Fruit fly (Drosophila melanogaster): ENCODE data around the gene CG2931.

CG2931 gene

DNA sequence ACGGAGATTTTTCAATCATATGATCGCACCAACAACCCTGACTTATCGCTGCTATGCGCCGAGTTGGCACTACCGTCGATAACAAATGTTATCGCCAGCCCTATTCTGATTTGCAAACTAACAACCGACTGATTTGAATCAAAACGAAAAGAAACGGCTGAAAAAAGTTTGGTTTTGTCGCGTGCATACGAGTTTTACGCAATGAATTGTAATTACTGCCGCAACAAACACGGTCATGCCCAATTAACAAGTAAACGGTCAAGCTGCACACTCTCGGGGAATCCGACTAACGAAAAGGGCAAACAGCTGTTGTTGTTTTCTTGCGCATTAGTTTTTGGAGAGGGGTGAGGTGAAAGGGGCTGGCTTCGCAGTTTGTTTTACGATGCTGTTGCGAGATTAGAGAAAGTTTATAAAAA lies 3.6 kb downstream of the CG2931 start, which contains the start of the genes CG14671 and CG12746:
TSS of gene CG14671 (minus strand) at position 41 of the 416 bp plus-strand sequence.
TSS of gene CG12746 (plus strand) at position 91 of the 416 bp plus-strand sequence.
- peak; percentile 35 for TF ChIP-seq tj (GFP tag; optimal IDR thresholded peaks at IDR 0.05)
- TF ChIP-seq CG11617 (GFP tag; optimal IDR thresholded peaks at IDR 0.05), result peak; percentile 38
- TF ChIP-seq cic (GFP tag; optimal IDR thresholded peaks at IDR 0.05), result peak; percentile 48
- no peak for TF ChIP-seq toe (GFP tag; optimal IDR thresholded peaks at IDR 0.05)
- peak; percentile 64 for TF ChIP-seq Mnt (GFP tag; optimal IDR thresholded peaks at IDR 0.05)

DNA sequence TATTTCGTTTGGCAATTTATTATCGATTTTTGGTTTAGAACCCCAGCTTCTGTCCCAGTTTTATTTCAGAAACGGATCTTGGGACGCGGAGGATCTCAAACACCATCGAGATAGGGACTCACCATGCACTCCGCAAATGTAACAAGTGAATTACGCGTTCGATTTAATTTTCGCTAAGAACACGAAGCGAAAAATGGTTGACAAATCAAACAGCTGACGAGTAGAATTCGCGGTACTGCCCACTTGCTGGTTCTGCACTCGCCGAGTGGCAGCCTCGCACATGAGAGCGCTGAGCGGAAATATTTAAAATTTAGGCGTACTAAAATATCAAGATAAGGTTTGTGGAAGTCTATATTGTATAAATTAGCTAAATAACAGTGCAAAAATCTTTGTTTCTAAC lies 5.0 kb downstream of the CG2931 start, which contains the start of gene Pi4KIIalpha:
TSS of gene Pi4KIIalpha (minus strand) at position 233 of the 400 bp plus-strand sequence.
- no peak for TF ChIP-seq kay (GFP tag; ENCODE audit: borderline replicate concordance)
- TF ChIP-seq CG5204 (GFP tag; optimal IDR thresholded peaks at IDR 0.05), result no peak
- peak; percentile 58 for TF ChIP-seq tj (GFP tag; optimal IDR thresholded peaks at IDR 0.05)
- no peak for TF ChIP-seq CG7101 (tag; optimal IDR thresholded peaks at IDR 0.05)
- TF ChIP-seq Mnt (GFP tag; optimal IDR thresholded peaks at IDR 0.05), result peak; percentile 62
- TF ChIP-seq Hr96 (GFP tag; optimal IDR thresholded peaks at IDR 0.05), result no peak
- TF ChIP-seq bab1 (GFP tag; optimal IDR thresholded peaks at IDR 0.05), result peak; percentile 50
- TF ChIP-seq cic (GFP tag; optimal IDR thresholded peaks at IDR 0.05), result peak; percentile 21
- TF ChIP-seq Clk (GFP tag; optimal IDR thresholded peaks at IDR 0.05), result no peak
- no peak for TF ChIP-seq CG1620 (GFP tag; optimal IDR thresholded peaks at IDR 0.05)
- no peak for TF ChIP-seq pad (GFP tag; optimal IDR thresholded peaks at IDR 0.05)
- TF ChIP-seq CG12768 (GFP tag; optimal IDR thresholded peaks at IDR 0.05), result no peak
- no peak for TF ChIP-seq CG33017 (tag; optimal IDR thresholded peaks at IDR 0.05)
- no peak for TF ChIP-seq CG14711 (tag; optimal IDR thresholded peaks at IDR 0.05)

DNA sequence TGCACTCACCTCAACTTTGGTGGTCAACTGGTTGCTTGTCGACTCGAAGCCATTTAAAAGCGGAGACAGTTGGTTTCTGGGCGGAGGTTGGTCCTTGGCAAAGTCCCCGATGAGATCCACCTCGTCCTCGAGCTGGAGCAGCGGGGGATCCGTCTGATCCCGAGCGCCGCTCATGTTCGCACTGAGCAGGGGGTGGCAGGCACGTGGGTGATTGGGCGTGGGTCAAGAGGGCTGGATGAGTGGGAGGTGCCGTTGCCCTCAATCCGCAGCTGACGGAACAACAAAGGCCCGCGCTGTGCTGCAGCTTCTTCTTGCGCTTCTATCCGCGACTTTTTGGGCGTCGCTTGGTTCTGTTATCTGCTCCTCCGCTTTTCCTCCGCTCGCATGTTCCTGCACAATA lies 5.5 kb downstream of the CG2931 start:
- TF ChIP-seq CG33017 (tag; optimal IDR thresholded peaks at IDR 0.05) (no peak), toe (GFP tag; optimal IDR thresholded peaks at IDR 0.05) (no peak), Clk (GFP tag; optimal IDR thresholded peaks at IDR 0.05) (no peak), cnc (optimal IDR thresholded peaks at IDR 0.05) (no peak), pad (GFP tag; optimal IDR thresholded peaks at IDR 0.05) (no peak), CG14711 (tag; optimal IDR thresholded peaks at IDR 0.05) (no peak), Mnt (GFP tag; optimal IDR thresholded peaks at IDR 0.05) (no peak), CG1620 (GFP tag; optimal IDR thresholded peaks at IDR 0.05) (no peak), kay (GFP tag; ENCODE audit: borderline replicate concordance) (no peak), CG5204 (GFP tag; optimal IDR thresholded peaks at IDR 0.05) (no peak), cic (GFP tag; optimal IDR thresholded peaks at IDR 0.05) (no peak), CG7045 (GFP tag; optimal IDR thresholded peaks at IDR 0.05) (no peak)

DNA sequence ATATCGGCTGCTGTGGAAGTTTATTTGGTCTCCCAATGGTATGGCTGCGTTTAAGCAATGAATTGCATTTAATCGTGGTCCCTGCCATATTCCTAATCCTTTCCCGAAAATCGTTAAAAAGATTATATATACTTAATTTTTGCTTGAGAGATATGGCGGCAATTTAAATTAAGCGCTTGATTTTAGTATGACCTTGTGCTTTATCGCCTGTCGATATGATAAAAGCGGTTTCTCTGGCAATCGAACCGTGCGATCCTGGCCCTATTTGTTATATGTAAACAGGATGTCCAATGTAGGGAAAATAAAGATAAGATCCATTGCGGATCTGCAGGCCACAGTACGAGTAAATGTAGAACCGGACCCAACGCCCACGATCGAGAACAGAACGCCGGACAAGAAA lies 13.6 kb downstream of the CG2931 start, which contains the start of gene Snm1:
TSS of gene Snm1 (plus strand) at position 233 of the 400 bp plus-strand sequence.
- TF ChIP-seq ovo (GFP tag; optimal IDR thresholded peaks at IDR 0.05) (no peak), cic (GFP tag; optimal IDR thresholded peaks at IDR 0.05) (no peak), CG1620 (GFP tag; optimal IDR thresholded peaks at IDR 0.05) (no peak), Clk (GFP tag; optimal IDR thresholded peaks at IDR 0.05) (no peak), cnc (optimal IDR thresholded peaks at IDR 0.05) (no peak), bab1 (GFP tag; optimal IDR thresholded peaks at IDR 0.05) (no peak), Crg-1 (GFP tag; optimal IDR thresholded peaks at IDR 0.05) (no peak), pad (GFP tag; optimal IDR thresholded peaks at IDR 0.05) (no peak), CG11617 (GFP tag; optimal IDR thresholded peaks at IDR 0.05) (no peak), CG33017 (tag; optimal IDR thresholded peaks at IDR 0.05) (no peak)

DNA sequence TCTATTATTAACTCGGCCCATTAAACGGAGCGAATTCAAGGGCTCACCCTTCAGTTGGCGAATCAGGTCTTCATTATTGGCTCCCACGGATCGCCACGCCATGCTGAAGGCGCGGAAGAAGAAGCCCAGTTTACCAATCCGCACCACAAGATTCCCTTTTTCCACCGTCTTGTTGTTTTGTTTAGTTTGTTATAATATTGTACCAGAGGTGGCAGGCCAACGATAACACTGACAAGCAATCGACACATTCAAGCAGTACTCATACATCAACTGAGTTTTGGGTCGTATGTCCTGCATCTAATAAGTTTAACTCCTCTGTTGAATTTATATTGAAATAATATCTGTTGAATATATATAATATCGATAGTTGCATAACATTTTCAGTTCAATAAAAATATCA lies 14.3 kb downstream of the CG2931 start, which contains the start of gene Pcmt:
TSS of gene Pcmt (minus strand) at position 235 of the 400 bp plus-strand sequence.
- no peak for TF ChIP-seq CG11617 (GFP tag; optimal IDR thresholded peaks at IDR 0.05)
- TF ChIP-seq Mnt (GFP tag; optimal IDR thresholded peaks at IDR 0.05), result no peak
- TF ChIP-seq bab1 (GFP tag; optimal IDR thresholded peaks at IDR 0.05), result no peak
- no peak for TF ChIP-seq Clk (GFP tag; optimal IDR thresholded peaks at IDR 0.05)
- no peak for TF ChIP-seq cnc (optimal IDR thresholded peaks at IDR 0.05)
- no peak for TF ChIP-seq CG12768 (GFP tag; optimal IDR thresholded peaks at IDR 0.05)
- no peak for TF ChIP-seq CG7101 (tag; optimal IDR thresholded peaks at IDR 0.05)
- no peak for TF ChIP-seq CG7045 (GFP tag; optimal IDR thresholded peaks at IDR 0.05)
- TF ChIP-seq pad (GFP tag; optimal IDR thresholded peaks at IDR 0.05), result no peak

DNA sequence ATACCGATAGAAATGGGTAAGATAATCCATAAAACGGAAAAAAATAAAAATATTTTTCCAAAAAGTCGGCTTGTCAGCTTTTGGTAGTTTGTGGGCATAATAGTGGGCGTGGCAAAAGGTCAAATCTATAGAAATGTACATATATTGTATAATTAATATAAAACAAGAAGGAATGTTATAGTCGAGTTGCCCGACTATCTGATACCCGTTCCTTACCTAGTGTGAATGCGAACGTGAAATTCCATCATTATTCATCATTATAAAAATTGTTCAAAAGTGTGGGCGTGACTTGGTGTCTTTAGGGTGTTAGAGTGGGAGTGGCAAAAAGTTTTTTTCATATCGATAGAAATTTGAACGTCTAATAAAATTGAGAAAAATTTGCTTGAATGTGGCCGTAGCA lies 16.8 kb downstream of the CG2931 start:
- TF ChIP-seq Hr96 (GFP tag; optimal IDR thresholded peaks at IDR 0.05) (no peak), CG33017 (tag; optimal IDR thresholded peaks at IDR 0.05) (no peak), CG11617 (GFP tag; optimal IDR thresholded peaks at IDR 0.05) (no peak)

DNA sequence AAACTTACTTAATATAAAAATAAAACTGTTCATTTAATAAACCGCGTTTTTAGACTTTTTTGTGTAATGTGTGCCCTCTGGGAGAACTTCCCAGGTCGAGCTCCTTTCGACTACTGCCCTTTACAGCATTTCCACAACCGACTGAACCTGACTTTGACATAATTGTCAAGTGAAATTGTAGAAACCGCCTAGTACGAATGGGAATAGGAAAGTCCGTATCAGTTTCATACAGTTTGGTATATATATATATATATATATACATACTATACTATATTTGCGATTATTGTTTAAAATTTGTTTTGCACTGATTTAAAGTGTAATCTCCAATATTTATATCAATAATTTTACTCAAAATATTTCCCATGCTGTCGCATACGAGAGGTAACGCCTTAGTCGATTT lies 17.3 kb downstream of the CG2931 start, which contains the start of gene mia:
TSS of gene mia (minus strand) at position 101 of the 400 bp plus-strand sequence.
- TF ChIP-seq toe (GFP tag; optimal IDR thresholded peaks at IDR 0.05), result no peak
- no peak for TF ChIP-seq Hr96 (GFP tag; optimal IDR thresholded peaks at IDR 0.05)
- TF ChIP-seq tj (GFP tag; optimal IDR thresholded peaks at IDR 0.05), result no peak
- no peak for TF ChIP-seq CG11617 (GFP tag; optimal IDR thresholded peaks at IDR 0.05)
- no peak for TF ChIP-seq cic (GFP tag; optimal IDR thresholded peaks at IDR 0.05)
- TF ChIP-seq pad (GFP tag; optimal IDR thresholded peaks at IDR 0.05), result no peak
- TF ChIP-seq CG7101 (tag; optimal IDR thresholded peaks at IDR 0.05), result no peak
- TF ChIP-seq cnc (optimal IDR thresholded peaks at IDR 0.05), result no peak
- no peak for TF ChIP-seq CG1620 (GFP tag; optimal IDR thresholded peaks at IDR 0.05)
- no peak for TF ChIP-seq CG7045 (GFP tag; optimal IDR thresholded peaks at IDR 0.05)
- TF ChIP-seq Mnt (GFP tag; optimal IDR thresholded peaks at IDR 0.05), result no peak
- no peak for TF ChIP-seq Crg-1 (GFP tag; optimal IDR thresholded peaks at IDR 0.05)
- TF ChIP-seq kay (GFP tag; ENCODE audit: borderline replicate concordance), result no peak
- TF ChIP-seq CG33017 (tag; optimal IDR thresholded peaks at IDR 0.05), result no peak
- TF ChIP-seq CG12768 (GFP tag; optimal IDR thresholded peaks at IDR 0.05), result no peak
- no peak for TF ChIP-seq ovo (GFP tag; optimal IDR thresholded peaks at IDR 0.05)
- TF ChIP-seq bab1 (GFP tag; optimal IDR thresholded peaks at IDR 0.05), result no peak

All from whole organism, adult.